Worm (Caenorhabditis elegans) whole organism, L2 larva: ENCODE results near the gene spe-29.

ENCODE experiments used
- C34F6.9 ChIP-seq: fragments of 150-350 bp; optimal IDR thresholded peaks from 2 replicates; lab custom pipeline; 2014; ENCODE audit warnings: missing biosample characterization, missing genetic modification characterization
- elt-1 ChIP-seq: fragments of 150-350 bp; optimal IDR thresholded peaks from 2 replicates; lab custom pipeline; 2014; ENCODE audit warnings: missing biosample characterization, missing genetic modification characterization
- lin-39 ChIP-seq: fragments of 150-350 bp; optimal IDR thresholded peaks from 2 replicates; lab custom pipeline; 2014; ENCODE audit warnings: missing biosample characterization, missing genetic modification reagents, missing genetic modification characterization
- mdl-1 ChIP-seq, 2 experiments: fragments of 150-350 bp in 1 of 2; sonication (generic microtip) in 1 of 2; optimal IDR thresholded peaks; 2 replicates each; lab custom pipeline; 2017; ENCODE audit warnings: missing biosample characterization in 2 of 2, missing genetic modification characterization in 2 of 2
- unc-39 ChIP-seq: fragments of 150-350 bp; optimal IDR thresholded peaks from 2 replicates; lab custom pipeline; 2014; ENCODE audit warnings: missing biosample characterization, missing genetic modification characterization
- unc-55 ChIP-seq: fragments of 150-350 bp; sonication (generic microtip); optimal IDR thresholded peaks from 3 replicates; lab custom pipeline; 2014; ENCODE audit warnings: missing biosample characterization, missing genetic modification reagents, missing genetic modification characterization
- zag-1 ChIP-seq: fragments of 150-350 bp; optimal IDR thresholded peaks from 2 replicates; lab custom pipeline; 2014; ENCODE audit warnings: missing biosample characterization, missing genetic modification characterization

DNA sequence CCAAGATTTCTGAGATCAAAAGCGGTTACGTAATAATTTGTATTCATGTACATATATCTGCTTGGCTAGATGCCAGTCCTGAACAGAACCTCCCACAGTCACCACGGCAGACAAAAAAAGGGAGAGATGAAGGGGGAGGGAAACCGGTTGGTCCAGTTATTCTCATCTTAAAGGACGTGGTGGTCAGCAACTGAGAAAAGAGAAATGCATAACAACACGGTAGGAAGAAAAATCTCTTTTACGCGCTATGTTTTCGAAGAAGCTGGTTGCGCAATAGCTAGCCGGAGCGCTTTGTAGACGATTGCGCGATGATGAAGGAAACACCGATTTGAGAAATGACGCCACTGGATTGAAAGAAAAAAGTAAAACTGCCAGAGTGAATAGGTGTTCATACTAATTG lies 15.7 kb upstream of the spe-29 start:
- no peak for TF ChIP-seq zag-1 (tag; lab: Kevin White, UChicago)
- TF ChIP-seq C34F6.9 (tag; lab: Kevin White, UChicago) = no peak
- no peak for TF ChIP-seq unc-39 (tag; lab: Kevin White, UChicago)
- no peak for TF ChIP-seq lin-39 (tag; lab: Kevin White, UChicago)
- TF ChIP-seq unc-55 = no peak
- no peak for TF ChIP-seq mdl-1 (tag; optimal IDR thresholded peaks at IDR 0.05; lab: Kevin White, UChicago)
- TF ChIP-seq elt-1 (tag; lab: Kevin White, UChicago) = no peak
